Worm (Caenorhabditis elegans): ENCODE data around the gene fbxb-20.

DNA sequence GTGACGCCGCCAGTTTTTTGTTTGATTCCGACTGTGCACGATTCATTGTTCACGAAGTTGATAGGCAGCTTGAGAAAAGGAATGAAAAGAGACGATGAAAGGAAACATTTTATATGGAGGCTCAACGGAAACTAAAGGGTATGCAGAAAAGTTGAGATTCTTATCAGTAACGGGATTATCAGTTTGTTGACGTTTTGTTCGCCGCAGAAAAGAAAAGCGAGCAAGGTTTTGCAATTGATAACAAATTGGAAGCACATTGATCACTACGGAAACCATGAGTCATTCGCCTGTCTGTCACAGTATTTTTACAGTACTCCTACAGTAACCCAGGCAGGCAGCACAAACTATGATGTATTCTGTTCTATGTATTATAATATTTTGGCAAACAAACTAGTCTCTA lies 14.4 kb downstream of the fbxb-20 start:
- TF ChIP-seq nhr-23 (tag; optimal IDR thresholded peaks at IDR 0.05) (no peak), egl-27 (tag; optimal IDR thresholded peaks at IDR 0.05) (no peak), nhr-11 (tag; optimal IDR thresholded peaks at IDR 0.05) (no peak), snpc-4 (tag; optimal IDR thresholded peaks at IDR 0.05) (no peak), lin-39 (tag; optimal IDR thresholded peaks at IDR 0.05) (no peak), pha-4 (tag; optimal IDR thresholded peaks at IDR 0.05) (no peak), hmg-11 (tag; optimal IDR thresholded peaks at IDR 0.05) (no peak), fkh-10 (GFP tag; optimal IDR thresholded peaks at IDR 0.05) (no peak), elt-1 (tag; optimal IDR thresholded peaks at IDR 0.05) (no peak), unc-62 (GFP tag; optimal IDR thresholded peaks at IDR 0.05) (no peak), nhr-12 (tag; optimal IDR thresholded peaks at IDR 0.05) (no peak), ama-1 (optimal IDR thresholded peaks at IDR 0.05) (no peak)

Measured in whole organism, L3 larva.